Worm (Caenorhabditis elegans): ENCODE data around the gene Y43D4A.6.
"Not testable (repeated sequence)": the region's sequence is repeated elsewhere in the genome, so short reads cannot be mapped to it uniquely, and the experiment has no call there.

Y43D4A.6 gene

ce11 chrIV:16787024-16787423 is at the start of gene Y43D4A.6:
Gene Y43D4A.6 (plus strand): TSS chrIV:16787324.
- TF ChIP-seq ceh-36 (tag; optimal IDR thresholded peaks at IDR 0.05) (no peak), ceh-13 (GFP tag; optimal IDR thresholded peaks at IDR 0.05) (no peak), aly-1 (tag; optimal IDR thresholded peaks at IDR 0.05) (no peak), tra-4 (tag; optimal IDR thresholded peaks at IDR 0.05) (no peak), F13C5.2 (tag; optimal IDR thresholded peaks at IDR 0.05) (no peak), scrt-1 (GFP tag; IDR thresholded peaks at IDR 0.05) (no peak), ets-7 (tag; optimal IDR thresholded peaks at IDR 0.05) (no peak), flt-1 (GFP tag; IDR thresholded peaks at IDR 0.05) (no peak), tbx-11 (GFP tag; IDR thresholded peaks at IDR 0.05) (no peak), pes-1 (GFP tag; IDR thresholded peaks at IDR 0.05) (no peak)

- TF ChIP-seq ceh-13 (GFP tag; optimal IDR thresholded peaks at IDR 0.05) = no peak
- TF ChIP-seq aly-1 (tag; optimal IDR thresholded peaks at IDR 0.05) = no peak
Measured at ce11 chrIV:16740769-16741168, 46.4 kb upstream of the Y43D4A.6 start, which contains the start of gene Y51H4A.24. Gene Y51H4A.24 (minus strand): TSS chrIV:16740869.

DNA sequence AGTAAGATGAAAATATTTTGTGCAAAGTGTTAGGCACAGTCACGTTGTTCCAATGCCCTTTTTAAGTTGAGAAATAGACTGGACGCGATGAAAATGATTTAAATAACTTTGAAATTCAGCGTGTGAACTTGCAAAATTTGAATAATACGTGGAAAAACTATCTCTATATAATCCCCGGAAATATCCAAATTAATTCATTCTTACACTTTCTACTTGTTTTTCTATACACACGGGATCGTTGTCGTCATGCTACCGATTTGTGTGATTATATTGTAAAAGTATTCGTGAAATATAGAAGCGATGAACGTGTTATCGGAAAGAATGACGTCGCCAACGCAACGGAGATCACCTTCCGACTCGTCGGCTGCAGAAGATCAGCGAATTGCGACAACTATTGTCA is 43.6 kb upstream of the Y43D4A.6 start, which contains the start of gene Y43D4A.1:
TSS of gene Y43D4A.1 (plus strand) at position 301 of the 400 bp plus-strand sequence.
- TF ChIP-seq F13C5.2 (tag; optimal IDR thresholded peaks at IDR 0.05) = no peak
- TF ChIP-seq sea-1 (GFP tag; conservative IDR thresholded peaks at IDR 0.05) = no peak
- TF ChIP-seq pes-1 (GFP tag; IDR thresholded peaks at IDR 0.05) = no peak
- TF ChIP-seq tbx-37 (GFP tag; conservative IDR thresholded peaks at IDR 0.05) = no peak
- no peak for TF ChIP-seq B0310.2 (tag; optimal IDR thresholded peaks at IDR 0.05)
- TF ChIP-seq scrt-1 (GFP tag; IDR thresholded peaks at IDR 0.05) = no peak
- no peak for TF ChIP-seq ama-1 (optimal IDR thresholded peaks at IDR 0.05)
- no peak for TF ChIP-seq hnd-1 (tag; optimal IDR thresholded peaks at IDR 0.05)
- no peak for TF ChIP-seq ceh-36 (tag; optimal IDR thresholded peaks at IDR 0.05)
- TF ChIP-seq hmbx-1 (tag; optimal IDR thresholded peaks at IDR 0.05) = no peak
- TF ChIP-seq tbx-11 (GFP tag; IDR thresholded peaks at IDR 0.05) = no peak
- no peak for TF ChIP-seq aly-1 (tag; optimal IDR thresholded peaks at IDR 0.05)
- TF ChIP-seq flt-1 (GFP tag; IDR thresholded peaks at IDR 0.05) = no peak
- TF ChIP-seq ceh-13 (GFP tag; optimal IDR thresholded peaks at IDR 0.05) = no peak
- no peak for TF ChIP-seq ets-7 (tag; optimal IDR thresholded peaks at IDR 0.05)
- TF ChIP-seq tra-4 (tag; optimal IDR thresholded peaks at IDR 0.05) = no peak
- TF ChIP-seq hmg-4 (GFP tag; optimal IDR thresholded peaks at IDR 0.05) = no peak

DNA sequence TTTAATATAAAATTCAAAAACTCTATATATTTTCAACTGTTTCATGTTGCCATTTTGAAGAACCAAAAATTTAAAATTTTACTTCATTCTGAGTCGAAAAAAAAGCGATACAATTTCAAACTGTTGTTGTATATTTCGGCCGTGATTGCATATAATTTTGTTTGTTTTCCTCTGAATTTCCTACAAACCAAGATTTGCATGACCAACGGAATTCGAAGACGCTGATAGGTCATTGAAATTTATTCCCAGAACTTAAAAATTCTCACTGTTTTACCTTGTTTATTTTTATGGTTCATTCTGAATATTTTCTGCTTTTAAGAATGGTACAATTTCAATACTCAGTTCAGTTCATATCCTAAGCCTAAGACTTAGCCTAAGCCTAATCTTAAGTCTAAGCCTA is 36.0 kb upstream of the Y43D4A.6 start:
- TF ChIP-seq ama-1 (optimal IDR thresholded peaks at IDR 0.05) (no peak), flt-1 (GFP tag; IDR thresholded peaks at IDR 0.05) (no peak), hmbx-1 (tag; optimal IDR thresholded peaks at IDR 0.05) (no peak), tbx-37 (GFP tag; conservative IDR thresholded peaks at IDR 0.05) (no peak), hnd-1 (tag; optimal IDR thresholded peaks at IDR 0.05) (no peak), pes-1 (GFP tag; IDR thresholded peaks at IDR 0.05) (no peak), sea-1 (GFP tag; conservative IDR thresholded peaks at IDR 0.05) (no peak), B0310.2 (tag; optimal IDR thresholded peaks at IDR 0.05) (no peak)

DNA sequence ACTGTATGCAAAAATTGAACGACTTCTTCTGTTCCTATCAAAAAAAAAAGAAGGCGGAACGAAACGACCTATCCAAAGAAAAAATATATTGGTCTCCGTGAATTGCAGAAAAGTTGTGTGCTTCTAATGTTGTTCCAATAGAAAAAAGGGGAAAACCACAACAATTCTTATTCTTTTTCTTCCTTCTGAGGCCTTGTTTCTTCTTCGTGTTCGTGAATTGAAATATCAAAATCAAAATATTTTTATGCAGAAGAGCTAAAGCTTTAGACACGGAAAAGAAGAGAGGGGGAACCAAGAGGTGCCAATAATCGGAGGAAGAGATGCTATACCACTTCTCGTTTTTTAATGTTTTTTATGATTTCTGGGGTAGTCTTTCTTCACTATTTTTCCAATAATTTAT is 31.4 kb upstream of the Y43D4A.6 start, which contains the start of gene Y43D4A.2:
TSS of gene Y43D4A.2 (minus strand) at position 101 of the 400 bp plus-strand sequence.
- TF ChIP-seq hmg-4 (GFP tag; optimal IDR thresholded peaks at IDR 0.05); ets-7 (tag; optimal IDR thresholded peaks at IDR 0.05); tbx-11 (GFP tag; IDR thresholded peaks at IDR 0.05): not testable (repeated sequence)

DNA sequence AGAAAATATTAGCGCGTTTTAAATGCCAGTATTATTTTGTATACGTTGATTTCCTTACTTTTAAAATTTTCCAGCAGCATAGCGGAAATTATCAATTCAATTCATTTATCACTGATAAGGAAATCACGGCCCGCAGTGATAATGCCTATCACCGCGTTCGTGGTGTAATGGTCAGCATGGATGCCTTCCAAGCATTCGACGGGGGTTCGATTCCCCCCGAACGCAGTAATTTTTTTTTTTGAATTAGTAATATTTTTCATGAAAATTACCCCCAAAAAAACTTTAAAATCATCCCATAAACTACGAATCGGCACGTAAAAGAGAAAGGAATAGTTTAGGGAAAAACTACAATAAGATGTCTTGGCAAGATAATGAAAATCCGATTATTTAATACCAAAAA is 12.1 kb upstream of the Y43D4A.6 start:
- 0 out of 2 replicates have a peak, but pooled peaks have one; percentile 31 for TF ChIP-seq pes-1 (GFP tag; IDR thresholded peaks at IDR 0.05)
- TF ChIP-seq tbx-37 (GFP tag; conservative IDR thresholded peaks at IDR 0.05) = 0 out of 2 replicates have a peak, but pooled peaks have one; percentile 31
- TF ChIP-seq hmbx-1 (tag; optimal IDR thresholded peaks at IDR 0.05) = no peak

DNA sequence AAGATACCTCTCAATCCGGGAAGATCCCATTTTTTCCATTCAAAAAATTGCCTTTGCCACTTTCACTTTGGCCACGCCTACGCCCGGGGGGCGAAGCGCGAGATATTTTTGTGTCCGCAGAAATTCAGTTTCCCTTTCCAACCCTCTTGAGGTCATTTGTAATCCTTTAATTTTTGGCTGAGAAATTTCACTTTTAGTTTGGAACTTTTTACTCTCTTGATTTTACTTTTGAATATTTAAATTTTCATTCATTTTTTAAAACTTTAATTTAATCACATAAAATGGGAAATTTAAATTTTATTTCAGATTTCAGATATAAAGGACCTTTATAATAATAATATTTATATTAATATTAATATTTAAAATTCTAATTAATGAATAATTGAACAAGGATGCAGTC is 11.7 kb upstream of the Y43D4A.6 start, which contains the start of gene Y43D4A.5:
TSS of gene Y43D4A.5 (plus strand) at position 301 of the 400 bp plus-strand sequence.
- TF ChIP-seq F13C5.2 (tag; optimal IDR thresholded peaks at IDR 0.05) (no peak), tra-4 (tag; optimal IDR thresholded peaks at IDR 0.05) (no peak), B0310.2 (tag; optimal IDR thresholded peaks at IDR 0.05) (no peak), ama-1 (optimal IDR thresholded peaks at IDR 0.05) (no peak), tbx-11 (GFP tag; IDR thresholded peaks at IDR 0.05) (no peak), ets-7 (tag; optimal IDR thresholded peaks at IDR 0.05) (no peak), hnd-1 (tag; optimal IDR thresholded peaks at IDR 0.05) (no peak), hmg-4 (GFP tag; optimal IDR thresholded peaks at IDR 0.05) (no peak), scrt-1 (GFP tag; IDR thresholded peaks at IDR 0.05) (no peak), flt-1 (GFP tag; IDR thresholded peaks at IDR 0.05) (no peak), tbx-37 (GFP tag; conservative IDR thresholded peaks at IDR 0.05) (no peak), hmbx-1 (tag; optimal IDR thresholded peaks at IDR 0.05) (no peak), pes-1 (GFP tag; IDR thresholded peaks at IDR 0.05) (no peak)

DNA sequence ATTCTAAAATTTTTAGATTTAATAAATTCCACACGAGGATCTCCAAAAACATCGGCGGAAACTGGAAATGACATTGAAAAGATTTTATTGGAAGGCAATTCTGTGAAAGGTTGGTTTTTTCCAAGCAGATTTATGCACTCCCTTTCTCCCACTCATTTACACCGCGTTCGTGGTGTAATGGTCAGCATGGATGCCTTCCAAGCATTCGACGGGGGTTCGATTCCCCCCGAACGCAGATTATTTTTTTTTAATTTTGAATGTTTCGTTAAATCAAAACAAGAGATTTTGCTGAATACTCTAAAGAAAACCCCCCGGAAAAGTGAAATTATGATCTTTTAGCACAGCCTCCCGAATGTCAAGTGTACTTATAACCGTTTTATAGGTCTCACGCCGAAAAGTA is 11.2 kb upstream of the Y43D4A.6 start:
- TF ChIP-seq hnd-1 (tag; optimal IDR thresholded peaks at IDR 0.05) = peak; percentile 56
- no peak for TF ChIP-seq hmbx-1 (tag; optimal IDR thresholded peaks at IDR 0.05)
- peak; percentile 23 for TF ChIP-seq ceh-13 (GFP tag; optimal IDR thresholded peaks at IDR 0.05)
- peak; percentile 82 for TF ChIP-seq scrt-1 (GFP tag; IDR thresholded peaks at IDR 0.05)
- TF ChIP-seq tbx-11 (GFP tag; IDR thresholded peaks at IDR 0.05) = peak; percentile 84
- no peak for TF ChIP-seq ama-1 (optimal IDR thresholded peaks at IDR 0.05)
- peak; percentile 20 for TF ChIP-seq B0310.2 (tag; optimal IDR thresholded peaks at IDR 0.05)
- TF ChIP-seq tbx-37 (GFP tag; conservative IDR thresholded peaks at IDR 0.05) = peak; percentile 38; the same call in 1 of the 2 replicates
- peak; percentile 44 for TF ChIP-seq ceh-36 (tag; optimal IDR thresholded peaks at IDR 0.05)
- TF ChIP-seq aly-1 (tag; optimal IDR thresholded peaks at IDR 0.05) = no peak
- TF ChIP-seq hmg-4 (GFP tag; optimal IDR thresholded peaks at IDR 0.05) = peak; percentile 58
- TF ChIP-seq F13C5.2 (tag; optimal IDR thresholded peaks at IDR 0.05) = peak; percentile 55
- peak; percentile 87 for TF ChIP-seq pes-1 (GFP tag; IDR thresholded peaks at IDR 0.05)
- TF ChIP-seq ets-7 (tag; optimal IDR thresholded peaks at IDR 0.05) = peak; percentile 21
- TF ChIP-seq flt-1 (GFP tag; IDR thresholded peaks at IDR 0.05) = peak; percentile 80
- TF ChIP-seq tra-4 (tag; optimal IDR thresholded peaks at IDR 0.05) = peak; percentile 19
- TF ChIP-seq sea-1 (GFP tag; conservative IDR thresholded peaks at IDR 0.05) = peak; percentile 71
